Fruit fly (Drosophila melanogaster) whole organism, pupa: ENCODE data around the gene Ran-like.

Source experiments
- CG12605 ChIP-seq: fragments of 200-800 bp; sonication (Bioruptor generic); IDR thresholded peaks from 2 replicates; pipeline ENCODE4 v1.3.6; 2022; ENCODE audit warnings: missing biosample characterization, missing genetic modification characterization
- CG14655 ChIP-seq: fragments of 200-800 bp; sonication (Bioruptor generic); optimal IDR thresholded peaks from 3 replicates; lab custom pipeline; 2017; ENCODE audit warnings: mild to moderate bottlenecking, missing biosample characterization, missing genetic modification reagents, missing genetic modification characterization
- CG17806 ChIP-seq: fragments of 200-800 bp; sonication (Bioruptor generic); optimal IDR thresholded peaks from 2 replicates; lab custom pipeline; 2018; ENCODE audit warnings: missing biosample characterization, mild to moderate bottlenecking, missing genetic modification characterization, moderate library complexity
- CG32121 ChIP-seq: fragments of 200-800 bp; sonication (Bioruptor generic); IDR thresholded peaks from 2 replicates; pipeline ENCODE4 v1.3.6; 2022; ENCODE audit warnings: missing biosample characterization, missing genetic modification characterization
- CG34367 ChIP-seq: fragments of 200-800 bp; sonication (Bioruptor generic); optimal IDR thresholded peaks from 2 replicates; lab custom pipeline; 2018; ENCODE audit warnings: missing biosample characterization, mild to moderate bottlenecking, missing genetic modification characterization
- D1 ChIP-seq: fragments of 200-800 bp; sonication (Bioruptor generic); optimal IDR thresholded peaks from 2 replicates; lab custom pipeline; 2018; ENCODE audit warnings: missing biosample characterization, mild to moderate bottlenecking, missing genetic modification characterization, moderate library complexity
- EcR ChIP-seq: fragments of 200-800 bp; sonication (Bioruptor generic); optimal IDR thresholded peaks from 3 replicates; lab custom pipeline; 2019; ENCODE audit warnings: missing biosample characterization, missing genetic modification characterization, mild to moderate bottlenecking, moderate library complexity, missing genetic modification reagents
- Snoo ChIP-seq: fragments of 200-800 bp; sonication (Bioruptor generic); optimal IDR thresholded peaks from 3 replicates; lab custom pipeline; 2017; ENCODE audit warnings: missing biosample characterization, mild to moderate bottlenecking, missing genetic modification characterization, inconsistent platforms
- rn ChIP-seq: fragments of 200-800 bp; sonication (Bioruptor generic); IDR thresholded peaks from 2 replicates; pipeline ENCODE4 v1.3.6; 2022; ENCODE audit warnings: missing biosample characterization, missing genetic modification characterization

dm6 chr3L:15525153-15525552, 40.0 kb upstream of the Ran-like start, which contains the start of gene CG33986:
- TF ChIP-seq rn: no peak
- no peak for TF ChIP-seq CG17806
- no peak for TF ChIP-seq D1 (tag; lab: Kevin White, UChicago)
- no peak for TF ChIP-seq CG34367 (tag; lab: Kevin White, UChicago)
- TF ChIP-seq EcR (GFP tag; lab: Kevin White, UChicago): no peak
- TF ChIP-seq CG12605 (GFP tag; lab: Robert Waterston, UW): no peak
- TF ChIP-seq Snoo (tag; lab: Kevin White, UChicago): no peak
- no peak for TF ChIP-seq CG14655 (GFP tag; lab: Kevin White, UChicago)
- no peak for TF ChIP-seq CG32121
